Fruit fly (Drosophila melanogaster): ENCODE data around the gene CG17343.

dm6 chr2L:19018266-19018665 is 46.5 kb upstream of the CG17343 start:
- TF ChIP-seq fru (GFP tag; optimal IDR thresholded peaks at IDR 0.05) (no peak), CrebA (GFP tag; optimal IDR thresholded peaks at IDR 0.05; ENCODE audit: borderline replicate concordance) (no peak), h (GFP tag; optimal IDR thresholded peaks at IDR 0.05) (no peak), dl (GFP tag; optimal IDR thresholded peaks at IDR 0.05; ENCODE audit: insufficient read depth in 1 of 2, partially characterized antibody in 2 of 2) (no peak), brk (GFP tag; optimal IDR thresholded peaks at IDR 0.05) (no peak), Hr78 (GFP tag; optimal IDR thresholded peaks at IDR 0.05) (no peak), sv (GFP tag; optimal IDR thresholded peaks at IDR 0.05) (no peak), psq (GFP tag; optimal IDR thresholded peaks at IDR 0.05) (no peak)
